Worm (Caenorhabditis elegans) whole organism, mixed stage, embryonic: ENCODE data around the gene let-716.

Experiments used
- bed-3 ChIP-seq: fragments of 200-800 bp; sonication (Bioruptor generic); optimal IDR thresholded peaks from 3 replicates; lab custom pipeline; 2018; ENCODE audit warnings: mild to moderate bottlenecking, missing genetic modification characterization, moderate library complexity, missing compliant biosample characterization
- blmp-1 ChIP-seq: fragments of 150-350 bp; optimal IDR thresholded peaks from 2 replicates; lab custom pipeline; 2014; ENCODE audit warnings: missing biosample characterization, missing genetic modification characterization
- ceh-39 ChIP-seq: fragments of 150-350 bp; optimal IDR thresholded peaks from 2 replicates; lab custom pipeline; 2014; ENCODE audit warnings: missing biosample characterization, missing genetic modification characterization
- ceh-43 ChIP-seq: fragments of 200-800 bp; sonication (Bioruptor generic); optimal IDR thresholded peaks from 2 replicates; lab custom pipeline; 2018; ENCODE audit warnings: mild to moderate bottlenecking, missing genetic modification characterization, moderate library complexity, missing compliant biosample characterization
- ceh-83 ChIP-seq: fragments of 200-800 bp; sonication (Bioruptor generic); optimal IDR thresholded peaks from 2 replicates; lab custom pipeline; 2018; ENCODE audit warnings: mild to moderate bottlenecking, missing genetic modification characterization, missing compliant biosample characterization
- ces-1 ChIP-seq: fragments of 150-350 bp; optimal IDR thresholded peaks from 2 replicates; lab custom pipeline; 2014; ENCODE audit warnings: missing biosample characterization, missing genetic modification reagents, missing genetic modification characterization
- cnd-1 ChIP-seq: fragments of 200-800 bp; sonication (Bioruptor generic); optimal IDR thresholded peaks from 2 replicates; lab custom pipeline; 2018; ENCODE audit warnings: mild to moderate bottlenecking, missing genetic modification characterization, missing compliant biosample characterization
- drap-1 ChIP-seq: fragments of 200-800 bp; sonication (Bioruptor generic); optimal IDR thresholded peaks from 3 replicates; lab custom pipeline; 2018; ENCODE audit warnings: mild to moderate bottlenecking, missing genetic modification characterization, missing compliant biosample characterization
- elt-1 ChIP-seq: sonication (generic microtip); optimal IDR thresholded peaks from 2 replicates; lab custom pipeline; 2017; ENCODE audit warnings: missing genetic modification characterization, mild to moderate bottlenecking, missing compliant biosample characterization, antibody characterized with exemption, moderate library complexity, borderline replicate concordance; ENCODE audit not compliant: insufficient read depth
- elt-3 ChIP-seq: fragments of 150-350 bp; optimal IDR thresholded peaks from 2 replicates; lab custom pipeline; 2014; ENCODE audit warnings: missing biosample characterization, missing genetic modification characterization
- flh-1 ChIP-seq: fragments of 200-800 bp; sonication (Bioruptor generic); optimal IDR thresholded peaks from 2 replicates; lab custom pipeline; 2018; ENCODE audit warnings: mild to moderate bottlenecking, missing genetic modification characterization, moderate library complexity, missing compliant biosample characterization
- ham-2 ChIP-seq: fragments of 200-800 bp; sonication (Bioruptor generic); optimal IDR thresholded peaks from 2 replicates; lab custom pipeline; 2018; ENCODE audit warnings: mild to moderate bottlenecking, missing genetic modification characterization, missing compliant biosample characterization
- hlh-1 ChIP-seq: fragments of 150-350 bp; optimal IDR thresholded peaks from 2 replicates; lab custom pipeline; 2014; ENCODE audit warnings: missing biosample characterization, missing genetic modification reagents, missing genetic modification characterization
- lin-13 ChIP-seq: fragments of 150-350 bp; optimal IDR thresholded peaks from 2 replicates; lab custom pipeline; 2014; ENCODE audit warnings: missing biosample characterization, missing genetic modification characterization
- lin-32 ChIP-seq: fragments of 200-800 bp; sonication (Bioruptor generic); optimal IDR thresholded peaks from 2 replicates; lab custom pipeline; 2018; ENCODE audit warnings: mild to moderate bottlenecking, missing genetic modification characterization, missing compliant biosample characterization
- mab-5 ChIP-seq: fragments of 150-350 bp; optimal IDR thresholded peaks from 2 replicates; lab custom pipeline; 2014; ENCODE audit warnings: missing biosample characterization, missing genetic modification characterization
- mep-1 ChIP-seq: fragments of 150-350 bp; optimal IDR thresholded peaks from 2 replicates; lab custom pipeline; 2017; ENCODE audit warnings: missing biosample characterization, missing genetic modification reagents, missing genetic modification characterization, inconsistent platforms
- mls-2 ChIP-seq: sonication (generic microtip); optimal IDR thresholded peaks from 2 replicates; lab custom pipeline; 2016; ENCODE audit warnings: mild to moderate bottlenecking, missing genetic modification characterization, moderate library complexity, missing compliant biosample characterization
- nhr-12 ChIP-seq: fragments of 150-350 bp; optimal IDR thresholded peaks from 2 replicates; lab custom pipeline; 2014; ENCODE audit warnings: missing biosample characterization, missing genetic modification characterization
- nhr-2 ChIP-seq: fragments of 150-350 bp; optimal IDR thresholded peaks from 2 replicates; lab custom pipeline; 2014; ENCODE audit warnings: missing biosample characterization, missing genetic modification characterization
- nhr-237 ChIP-seq: fragments of 150-350 bp; optimal IDR thresholded peaks from 2 replicates; lab custom pipeline; 2014; ENCODE audit warnings: missing biosample characterization, missing genetic modification characterization
- nhr-28 ChIP-seq: fragments of 150-350 bp; optimal IDR thresholded peaks from 2 replicates; lab custom pipeline; 2014; ENCODE audit warnings: missing biosample characterization, missing genetic modification characterization
- nhr-76 ChIP-seq: sonication (generic microtip); optimal IDR thresholded peaks from 2 replicates; lab custom pipeline; 2017; ENCODE audit warnings: missing biosample characterization, missing genetic modification characterization
- pha-4 ChIP-seq: fragments of 150-350 bp; optimal IDR thresholded peaks from 2 replicates; lab custom pipeline; 2018; ENCODE audit warnings: missing biosample characterization, missing genetic modification reagents, missing genetic modification characterization
- sem-2 ChIP-seq: fragments of 200-800 bp; sonication (Bioruptor generic); optimal IDR thresholded peaks from 2 replicates; lab custom pipeline; 2018; ENCODE audit warnings: mild to moderate bottlenecking, missing genetic modification characterization, missing compliant biosample characterization
- snpc-4 ChIP-seq: fragments of 150-350 bp; optimal IDR thresholded peaks from 2 replicates; lab custom pipeline; 2014; ENCODE audit warnings: missing biosample characterization, missing genetic modification characterization
- tbx-8 ChIP-seq: fragments of 200-800 bp; sonication (Bioruptor generic); optimal IDR thresholded peaks from 2 replicates; lab custom pipeline; 2018; ENCODE audit warnings: mild to moderate bottlenecking, missing genetic modification characterization, moderate library complexity, missing compliant biosample characterization
- unc-120 ChIP-seq: sonication (generic microtip); optimal IDR thresholded peaks from 2 replicates; lab custom pipeline; 2017; ENCODE audit warnings: missing genetic modification characterization, missing compliant biosample characterization; ENCODE audit not compliant: poor library complexity, severe bottlenecking
- unc-39 ChIP-seq: fragments of 150-350 bp; optimal IDR thresholded peaks from 2 replicates; lab custom pipeline; 2014; ENCODE audit warnings: missing biosample characterization, missing genetic modification characterization
- unc-62 ChIP-seq: fragments of 150-350 bp; optimal IDR thresholded peaks from 2 replicates; lab custom pipeline; 2014; ENCODE audit warnings: missing biosample characterization, missing genetic modification reagents, missing genetic modification characterization
- zip-8 ChIP-seq: fragments of 150-350 bp; optimal IDR thresholded peaks from 2 replicates; lab custom pipeline; 2014; ENCODE audit warnings: missing biosample characterization, missing genetic modification characterization
- ztf-11 ChIP-seq: fragments of 150-350 bp; optimal IDR thresholded peaks from 2 replicates; lab custom pipeline; 2014; ENCODE audit warnings: missing biosample characterization, missing genetic modification characterization

The let-716 gene

DNA sequence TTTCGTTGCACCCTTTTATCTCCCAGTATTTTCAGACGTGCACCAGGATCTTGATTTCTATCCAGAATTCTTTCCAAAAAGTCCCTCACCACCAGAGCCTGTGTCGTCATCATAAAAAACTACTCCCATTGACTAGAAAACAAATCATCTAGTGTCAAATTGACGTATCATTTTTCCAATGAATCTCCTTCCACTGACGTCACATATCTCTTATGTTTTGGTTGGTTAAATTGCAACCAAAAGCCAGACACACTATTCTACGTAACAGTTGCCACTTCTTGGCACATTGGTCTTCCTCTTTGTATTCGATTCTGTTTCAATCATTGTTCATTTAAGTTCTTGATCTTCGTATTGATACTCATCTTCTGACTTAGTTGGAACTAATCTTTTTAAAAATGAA is 14.8 kb downstream of the let-716 start:
- TF ChIP-seq sem-2 = no peak
- peak; percentile 24 for TF ChIP-seq unc-62 (GFP tag; lab: Kevin White, UChicago)
- peak; percentile 59 for TF ChIP-seq hlh-1 (tag; lab: Kevin White, UChicago)

DNA sequence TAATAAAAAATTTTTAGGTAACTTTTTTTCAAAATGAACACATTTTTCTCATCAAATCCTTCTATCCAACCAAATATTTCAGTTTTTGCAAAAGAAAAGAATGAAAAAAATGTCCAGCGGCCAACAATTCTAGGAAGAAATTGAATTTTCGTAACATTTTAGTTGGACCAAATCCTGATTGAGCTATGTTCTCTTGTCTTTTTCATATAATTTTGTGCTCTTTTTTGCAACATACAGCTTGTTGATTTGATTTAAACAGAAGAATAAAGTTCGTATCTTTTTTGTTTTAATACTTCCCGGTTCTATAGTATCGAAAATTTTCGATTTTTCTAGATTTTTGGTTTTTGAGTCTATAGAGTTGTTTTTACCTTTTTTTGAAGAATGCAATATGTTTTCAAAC is 16.1 kb downstream of the let-716 start:
- no peak for TF ChIP-seq pha-4 (tag; lab: Kevin White, UChicago)
- peak; percentile 57 for TF ChIP-seq ces-1 (GFP tag; lab: Kevin White, UChicago)

DNA sequence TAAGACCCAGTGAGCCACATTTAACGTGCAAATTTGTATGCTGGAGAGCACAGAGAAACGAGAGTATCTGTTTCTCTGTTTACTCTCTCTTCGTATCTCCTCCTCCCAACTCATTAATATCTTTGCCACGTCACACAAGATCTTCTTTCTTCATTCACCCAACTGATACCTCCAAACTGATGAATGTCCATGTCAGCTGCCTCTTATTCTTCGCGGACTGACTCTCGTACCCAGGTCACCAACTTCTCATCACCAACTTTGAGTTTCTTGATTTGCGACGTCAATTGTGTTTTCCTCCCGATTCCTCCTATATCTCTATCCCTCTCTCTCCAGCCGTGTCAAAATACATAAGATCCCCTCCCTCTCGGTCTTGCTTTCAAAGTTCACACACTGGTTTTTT is 19.0 kb downstream of the let-716 start:
- peak; percentile 69 for TF ChIP-seq unc-120 (tag; lab: Kevin White, UChicago)
- no peak for TF ChIP-seq unc-39
- TF ChIP-seq unc-62 (GFP tag; lab: Kevin White, UChicago) = peak; percentile 89
- peak; percentile 48 for TF ChIP-seq mab-5 (tag; lab: Kevin White, UChicago)
- no peak for TF ChIP-seq ham-2 (GFP tag; lab: Kevin White, UChicago)
- peak; percentile 99 for TF ChIP-seq hlh-1 (tag; lab: Kevin White, UChicago)
- TF ChIP-seq, all 35 proteins: peak for 4

DNA sequence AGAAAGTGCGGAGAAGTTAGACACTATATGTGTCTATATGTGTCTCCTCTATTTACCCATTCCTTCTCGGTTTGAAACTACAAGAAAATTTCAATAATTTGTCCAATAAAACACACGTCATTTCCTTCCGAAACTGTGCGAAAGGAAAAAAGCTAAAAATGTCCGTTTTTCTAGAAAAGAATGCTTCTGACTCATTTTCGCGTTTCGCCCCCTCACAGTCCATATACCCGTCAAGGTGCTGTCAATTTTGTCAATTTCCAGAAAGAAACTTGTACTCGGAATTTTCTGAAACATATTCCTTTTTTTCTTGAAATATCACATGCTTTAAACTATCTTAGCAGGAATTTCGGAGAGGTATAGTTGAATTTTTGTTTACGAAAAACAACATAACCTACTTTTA is 19.5 kb downstream of the let-716 start:
- TF ChIP-seq ceh-43 (GFP tag; lab: Kevin White, UChicago) = no peak
- TF ChIP-seq lin-13 (tag; lab: Kevin White, UChicago) = no peak
- TF ChIP-seq cnd-1 (tag; lab: Kevin White, UChicago) = no peak
- TF ChIP-seq nhr-12 (tag; lab: Kevin White, UChicago) = no peak

DNA sequence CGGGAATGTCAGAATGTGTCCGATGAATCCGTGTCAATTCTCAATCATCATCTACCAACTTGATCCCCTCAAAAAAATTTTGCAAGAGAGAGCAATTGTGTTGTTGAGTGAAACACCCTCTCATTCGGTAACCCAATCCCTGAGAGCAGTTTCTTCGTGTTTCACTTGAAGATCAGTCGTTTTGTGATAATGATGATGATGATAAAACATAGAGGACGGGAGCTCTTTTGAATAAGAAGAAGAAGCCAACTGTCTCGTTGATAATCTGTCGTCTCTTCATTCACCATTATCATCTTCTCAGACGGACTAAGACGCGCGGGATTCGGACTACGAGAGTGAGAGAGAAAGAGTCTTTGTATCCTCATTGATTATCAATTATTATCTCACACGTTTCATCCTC is 21.8 kb downstream of the let-716 start:
- peak; percentile 30 for TF ChIP-seq mab-5 (tag; lab: Kevin White, UChicago)
- no peak for TF ChIP-seq nhr-76
- no peak for TF ChIP-seq flh-1 (GFP tag; lab: Kevin White, UChicago)
- TF ChIP-seq ceh-39 (tag; lab: Kevin White, UChicago) = no peak
- no peak for TF ChIP-seq zip-8 (tag; lab: Kevin White, UChicago)
- no peak for TF ChIP-seq lin-32 (GFP tag; lab: Kevin White, UChicago)
- peak; percentile 66 for TF ChIP-seq unc-120 (tag; lab: Kevin White, UChicago)
- no peak for TF ChIP-seq ceh-43 (GFP tag; lab: Kevin White, UChicago)
- TF ChIP-seq elt-1 (tag; lab: Kevin White, UChicago) = no peak
- TF ChIP-seq unc-39 = no peak
- TF ChIP-seq ham-2 (GFP tag; lab: Kevin White, UChicago) = no peak
- peak; percentile 88 for TF ChIP-seq unc-62 (GFP tag; lab: Kevin White, UChicago)
- TF ChIP-seq hlh-1 (tag; lab: Kevin White, UChicago) = peak; percentile 94

DNA sequence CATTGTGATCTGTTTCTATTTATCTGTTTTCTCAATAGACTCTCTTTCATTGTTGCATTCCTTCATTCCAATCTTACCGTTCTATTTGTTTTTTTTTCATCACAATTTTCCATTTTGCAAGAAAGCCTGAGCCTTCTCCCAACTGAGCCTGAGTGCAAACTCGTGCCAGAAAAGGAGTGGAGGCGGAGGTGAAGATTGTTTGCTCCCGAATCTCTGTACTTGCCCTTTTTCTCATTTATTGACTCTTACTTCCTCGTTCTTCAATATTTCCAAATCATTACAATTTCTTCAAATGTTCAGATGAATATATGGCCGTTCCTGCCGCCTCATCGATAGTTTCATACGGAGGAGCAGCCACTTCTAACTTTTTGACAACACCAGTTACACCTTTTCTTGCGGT is 23.5 kb downstream of the let-716 start, which contains the start of gene let-756:
let-756 (plus strand) TSS at position 301 of the 400 bp plus-strand sequence.
- TF ChIP-seq nhr-237 (no peak), elt-1 (tag; lab: Kevin White, UChicago) (no peak), blmp-1 (tag; lab: Kevin White, UChicago) (no peak), ceh-83 (GFP tag; lab: Kevin White, UChicago) (no peak), drap-1 (GFP tag; lab: Kevin White, UChicago) (no peak), mls-2 (tag; lab: Kevin White, UChicago) (no peak), nhr-28 (tag; lab: Kevin White, UChicago) (no peak), nhr-76 (no peak), unc-120 (tag; lab: Kevin White, UChicago) (no peak), ham-2 (GFP tag; lab: Kevin White, UChicago) (no peak), mep-1 (tag; lab: Kevin White, UChicago) (no peak), pha-4 (tag; lab: Kevin White, UChicago) (no peak), nhr-2 (tag; lab: Kevin White, UChicago) (no peak), snpc-4 (tag; lab: Kevin White, UChicago) (no peak), ztf-11 (tag; lab: Kevin White, UChicago) (no peak), bed-3 (GFP tag; lab: Kevin White, UChicago) (no peak), unc-62 (GFP tag; lab: Kevin White, UChicago) (no peak), tbx-8 (no peak), elt-3 (no peak), cnd-1 (tag; lab: Kevin White, UChicago) (no peak)
